Fruit fly (Drosophila melanogaster): ENCODE results near the gene wake.

The wake gene

DNA sequence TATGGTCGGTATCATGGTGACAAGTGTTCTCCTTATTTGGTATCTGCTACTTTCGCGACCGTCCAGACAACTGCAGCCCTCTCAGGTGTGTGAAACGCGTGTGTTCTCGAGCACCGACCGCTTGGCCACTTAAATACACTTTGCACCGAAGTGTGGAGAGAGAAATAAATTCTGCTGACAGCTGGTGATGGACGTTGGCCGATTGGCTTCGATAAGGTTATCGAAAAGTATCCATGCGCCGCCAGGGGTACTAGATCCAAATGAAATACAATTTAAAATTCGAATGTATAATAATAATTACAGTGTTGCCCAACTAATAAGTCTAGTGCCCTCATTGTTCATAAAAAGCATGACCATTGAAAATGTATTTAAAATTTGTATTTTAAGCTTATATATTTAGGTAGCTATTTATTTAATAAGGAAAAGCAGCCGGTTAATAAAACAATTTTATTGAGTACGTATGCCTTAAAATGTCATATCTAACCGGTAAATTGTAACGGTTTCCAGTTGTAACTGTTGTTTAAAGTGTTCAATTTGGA is 46.8 kb downstream of the wake start, which contains the start of the genes Gclm and CG17625 (continued):
- peak; percentile 54 for TF ChIP-seq NfI (GFP tag; optimal IDR thresholded peaks at IDR 0.05)
- peak; percentile 38 for TF ChIP-seq Blimp-1 (GFP tag; optimal IDR thresholded peaks at IDR 0.05)
- TF ChIP-seq CG10321 (GFP tag; IDR thresholded peaks at IDR 0.05), result 0 out of 2 replicates have a peak, but pooled peaks have one; percentile 44
- peak; percentile 76 for TF ChIP-seq CG6791 (GFP tag; IDR thresholded peaks at IDR 0.05; ENCODE audit: partially characterized antibody)
- TF ChIP-seq crol (GFP tag; IDR thresholded peaks at IDR 0.05), result 0 out of 2 replicates have a peak, but pooled peaks have one; percentile 11
- peak; percentile 84 for TF ChIP-seq CG14710 (tag; optimal IDR thresholded peaks at IDR 0.05)
- TF ChIP-seq Gsc (GFP tag; IDR thresholded peaks at IDR 0.05), result no peak
- TF ChIP-seq CG42726 (GFP tag; IDR thresholded peaks at IDR 0.05; ENCODE audit: partially characterized antibody), result peak; percentile 43; the same call in 1 of the 2 replicates
- no peak for TF ChIP-seq ttk (GFP tag; IDR thresholded peaks at IDR 0.05)
- TF ChIP-seq HLH4C (GFP tag; IDR thresholded peaks at IDR 0.05; ENCODE audit: partially characterized antibody), result peak; percentile 73
- peak; percentile 41 for TF ChIP-seq CG9727 (GFP tag; optimal IDR thresholded peaks at IDR 0.05)
- peak; percentile 32 for TF ChIP-seq CG12071 (GFP tag; optimal IDR thresholded peaks at IDR 0.05)
- TF ChIP-seq CG18011 (GFP tag; optimal IDR thresholded peaks at IDR 0.05), result no peak
- peak; percentile 68 for TF ChIP-seq CG2712 (tag; optimal IDR thresholded peaks at IDR 0.05)
- TF ChIP-seq phol (tag; optimal IDR thresholded peaks at IDR 0.05), result peak; percentile 60
- TF ChIP-seq pho (GFP tag; optimal IDR thresholded peaks at IDR 0.05), result peak; percentile 56
- peak; percentile 49; the same call in 1 of the 2 replicates for TF ChIP-seq CG2129 (GFP tag; IDR thresholded peaks at IDR 0.05; ENCODE audit: partially characterized antibody)
- TF ChIP-seq CG9437 (GFP tag; optimal IDR thresholded peaks at IDR 0.05), result peak; percentile 23
- no peak for TF ChIP-seq Camta (GFP tag; optimal IDR thresholded peaks at IDR 0.05)
- peak; percentile 35 for TF ChIP-seq CG18764 (GFP tag; optimal IDR thresholded peaks at IDR 0.05)
- no peak for TF ChIP-seq z (GFP tag; IDR thresholded peaks at IDR 0.05)
- peak; percentile 82 for TF ChIP-seq vvl (GFP tag; IDR thresholded peaks at IDR 0.05)
- 0 out of 2 replicates have a peak, but pooled peaks have one; percentile 5 for TF ChIP-seq CG4360 (GFP tag; IDR thresholded peaks at IDR 0.05)
- no peak for TF ChIP-seq pan (optimal IDR thresholded peaks at IDR 0.05)
- TF ChIP-seq pan (GFP tag; optimal IDR thresholded peaks at IDR 0.05 in 1 of 2, IDR thresholded peaks at IDR 0.05 in 1 of 2), result no peak
- peak; percentile 36; the same call in 1 of the 2 replicates for TF ChIP-seq peb (GFP tag; IDR thresholded peaks at IDR 0.05)
- TF ChIP-seq CG15696 (tag; optimal IDR thresholded peaks at IDR 0.05), result peak; percentile 34
- peak; percentile 22 for TF ChIP-seq CG10654 (GFP tag; optimal IDR thresholded peaks at IDR 0.05)
- no peak for TF ChIP-seq CG17802 (tag; optimal IDR thresholded peaks at IDR 0.05)
- peak; percentile 27; the same call in 1 of the 2 replicates for TF ChIP-seq CG10959 (GFP tag; IDR thresholded peaks at IDR 0.05)
- TF ChIP-seq sug (tag; optimal IDR thresholded peaks at IDR 0.05), result peak; percentile 76
- TF ChIP-seq CG10209 (GFP tag; optimal IDR thresholded peaks at IDR 0.05), result peak; percentile 19
- TF ChIP-seq CG8281 (tag; optimal IDR thresholded peaks at IDR 0.05), result no peak
- TF ChIP-seq exex (tag; optimal IDR thresholded peaks at IDR 0.05), result peak; percentile 42
- no peak for TF ChIP-seq Rx (GFP tag; IDR thresholded peaks at IDR 0.05)
- TF ChIP-seq CG30020 (tag; optimal IDR thresholded peaks at IDR 0.05), result peak; percentile 51
- peak; percentile 58 for TF ChIP-seq CG7556 (GFP tag; optimal IDR thresholded peaks at IDR 0.05)
- TF ChIP-seq dm (GFP tag; optimal IDR thresholded peaks at IDR 0.05), result peak; percentile 73
- no peak for TF ChIP-seq ash1 (GFP tag; optimal IDR thresholded peaks at IDR 0.05)
- TF ChIP-seq pros (GFP tag; optimal IDR thresholded peaks at IDR 0.05), result no peak
- no peak for TF ChIP-seq CG2889 (GFP tag; IDR thresholded peaks at IDR 0.05)
- TF ChIP-seq dysf (GFP tag; IDR thresholded peaks at IDR 0.05), result peak; percentile 56; the same call in 2 of the 3 replicates
- no peak for TF ChIP-seq CG16863 (GFP tag; optimal IDR thresholded peaks at IDR 0.05)
- TF ChIP-seq MTF-1 (GFP tag; optimal IDR thresholded peaks at IDR 0.05; ENCODE audit: borderline replicate concordance), result peak; percentile 7
- 0 out of 3 replicates have a peak, but pooled peaks have one; percentile 53 for TF ChIP-seq CG11093 (GFP tag; IDR thresholded peaks at IDR 0.05)
- no peak for TF ChIP-seq bigmax (GFP tag; optimal IDR thresholded peaks at IDR 0.05)
- no peak for TF ChIP-seq pnt (GFP tag; optimal IDR thresholded peaks at IDR 0.05)
- no peak for TF ChIP-seq CG17568 (GFP tag; optimal IDR thresholded peaks at IDR 0.05)
- TF ChIP-seq tio (GFP tag; optimal IDR thresholded peaks at IDR 0.05), result no peak
